Worm (Caenorhabditis elegans) whole organism, L1 larva: ENCODE measurements around the gene R09E10.5.

Experiments
- ama-1 ChIP-seq: fragments of 150-350 bp; optimal IDR thresholded peaks from 2 replicates; lab custom pipeline; 2014
- grh-1 ChIP-seq: fragments of 200-800 bp; sonication (Bioruptor generic); IDR thresholded peaks from 2 replicates; pipeline ENCODE4 v1.3.6; 2022; ENCODE audit warnings: missing genetic modification reagents, missing genetic modification characterization, missing compliant biosample characterization
- nhr-11 ChIP-seq: fragments of 150-350 bp; optimal IDR thresholded peaks from 2 replicates; lab custom pipeline; 2014; ENCODE audit warnings: missing biosample characterization, missing genetic modification characterization
- nhr-77 ChIP-seq: fragments of 150-350 bp; optimal IDR thresholded peaks from 2 replicates; lab custom pipeline; 2014; ENCODE audit warnings: missing biosample characterization, missing genetic modification characterization
- unc-62 ChIP-seq: fragments of 150-350 bp; optimal IDR thresholded peaks from 2 replicates; lab custom pipeline; 2014; ENCODE audit warnings: missing biosample characterization, missing genetic modification reagents, missing genetic modification characterization

DNA sequence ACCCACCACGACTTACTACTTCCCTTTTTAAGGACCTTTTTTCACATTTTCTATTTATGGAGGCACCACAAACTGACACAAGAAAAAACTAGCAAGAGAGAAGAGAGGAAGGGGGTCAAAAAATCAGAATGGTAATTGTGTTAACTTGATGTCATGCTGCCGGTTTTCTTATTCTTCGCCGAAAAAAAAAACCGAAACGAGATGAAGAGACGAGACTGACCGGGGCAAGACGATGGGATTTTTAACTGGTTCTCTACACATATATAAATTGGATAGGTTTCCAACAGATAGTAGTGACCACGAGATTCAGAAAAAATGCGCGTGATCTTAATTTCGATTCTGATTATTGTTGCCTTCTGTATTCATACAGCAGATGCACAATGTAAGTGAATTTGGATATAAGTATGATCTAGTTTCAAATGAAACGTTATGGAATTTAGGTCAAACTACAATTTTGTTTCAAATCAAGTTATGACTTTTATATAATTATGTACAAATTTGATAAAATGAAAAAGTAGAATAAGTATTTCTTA, 28.3 kb downstream of the R09E10.5 start, which contains the start of gene Y43C5A.3:
- no peak for TF ChIP-seq nhr-11 (tag; lab: Kevin White, UChicago)
- TF ChIP-seq nhr-77 (tag; lab: Kevin White, UChicago): no peak
- no peak for TF ChIP-seq unc-62 (GFP tag; lab: Kevin White, UChicago)
- no peak for TF ChIP-seq ama-1 (lab: Kevin White, UChicago)
- no peak for TF ChIP-seq grh-1 (GFP tag; lab: Robert Waterston, UW)
